Worm (Caenorhabditis elegans) whole organism, midembryonic: Measurements from ENCODE around the gene gut-2.

Source experiments
- T22C8.4 ChIP-seq: fragments of 200-800 bp; sonication (Bioruptor generic); IDR thresholded peaks from 2 replicates; pipeline ENCODE4 v1.3.6; 2022; ENCODE audit warnings: missing genetic modification characterization, missing compliant biosample characterization
- cog-1 ChIP-seq: sonication (generic microtip); optimal IDR thresholded peaks from 2 replicates; lab custom pipeline; 2016; ENCODE audit warnings: missing genetic modification characterization, missing compliant biosample characterization
- flt-1 ChIP-seq: fragments of 200-800 bp; sonication (Bioruptor generic); IDR thresholded peaks from 2 replicates; pipeline ENCODE4 v1.3.6; 2022; ENCODE audit warnings: missing genetic modification characterization, missing compliant biosample characterization
- klf-2 ChIP-seq: fragments of 200-800 bp; sonication (Bioruptor generic); conservative IDR thresholded peaks from 2 replicates; pipeline ENCODE4 v1.3.6; 2022; ENCODE audit warnings: missing genetic modification reagents, missing genetic modification characterization, missing compliant biosample characterization
- med-1 ChIP-seq: sonication (generic microtip); optimal IDR thresholded peaks from 2 replicates; lab custom pipeline; 2017; ENCODE audit warnings: missing genetic modification characterization, mild to moderate bottlenecking, missing compliant biosample characterization, antibody characterized with exemption, missing genetic modification reagents; ENCODE audit not compliant: insufficient read depth
- ref-1 ChIP-seq: fragments of 200-800 bp; sonication (Bioruptor generic); conservative IDR thresholded peaks from 2 replicates; pipeline ENCODE4 v1.3.6; 2022; ENCODE audit warnings: missing genetic modification reagents, missing genetic modification characterization, missing compliant biosample characterization
- tab-1 ChIP-seq: fragments of 200-800 bp; sonication (Bioruptor generic); IDR thresholded peaks from 2 replicates; pipeline ENCODE4 v1.3.6; 2022; ENCODE audit warnings: missing genetic modification characterization, missing compliant biosample characterization
- ztf-23 ChIP-seq: fragments of 200-800 bp; sonication (Bioruptor generic); IDR thresholded peaks from 2 replicates; pipeline ENCODE4 v1.3.6; 2022; ENCODE audit warnings: missing genetic modification reagents, missing genetic modification characterization, missing compliant biosample characterization
- ztf-29 ChIP-seq: fragments of 200-800 bp; sonication (Bioruptor generic); IDR thresholded peaks from 2 replicates; pipeline ENCODE4 v1.3.6; 2022; ENCODE audit warnings: missing genetic modification reagents, missing genetic modification characterization, missing compliant biosample characterization

- TF ChIP-seq klf-2 (GFP tag; lab: Robert Waterston, UW) = no peak
- TF ChIP-seq flt-1 (GFP tag; lab: Robert Waterston, UW) = no peak
- no peak for TF ChIP-seq ztf-23 (GFP tag; lab: Robert Waterston, UW)
- no peak for TF ChIP-seq cog-1 (tag; lab: Kevin White, UChicago)
- TF ChIP-seq T22C8.4 (GFP tag; lab: Robert Waterston, UW) = no peak
- no peak for TF ChIP-seq tab-1
- no peak for TF ChIP-seq ref-1
- TF ChIP-seq med-1 = no peak
- no peak for TF ChIP-seq ztf-29 (GFP tag; lab: Robert Waterston, UW)
Measured at ce11 chrV:13488297-13488803, 9.1 kb upstream of the gut-2 start.
